Worm (Caenorhabditis elegans): ENCODE measurements around the gene T12A7.10.

DNA sequence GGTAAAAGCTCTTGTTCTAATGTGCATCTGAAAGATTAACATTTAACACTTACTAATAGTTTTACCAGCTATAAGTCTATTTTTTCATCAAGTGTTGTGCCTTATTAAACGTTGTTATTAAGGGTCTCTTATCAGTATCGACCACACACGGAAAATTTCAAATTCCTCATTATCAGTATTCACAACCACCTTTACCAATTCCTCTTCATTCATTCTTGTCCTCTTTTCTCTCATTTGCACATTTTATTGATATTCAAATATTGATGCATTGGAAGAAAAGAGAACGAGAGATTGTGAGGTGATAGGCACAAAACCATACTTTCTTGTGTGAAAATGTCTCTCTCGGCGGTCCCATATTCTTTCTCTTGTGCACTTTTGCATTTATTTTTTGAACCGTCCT, 33.0 kb downstream of the T12A7.10 start:
- TF ChIP-seq ztf-29 (GFP tag; IDR thresholded peaks at IDR 0.05) (no peak), ztf-23 (GFP tag; IDR thresholded peaks at IDR 0.05) (no peak), T22C8.4 (GFP tag; IDR thresholded peaks at IDR 0.05) (no peak), tab-1 (GFP tag; IDR thresholded peaks at IDR 0.05) (no peak), ref-1 (GFP tag; conservative IDR thresholded peaks at IDR 0.05) (no peak), cog-1 (tag; optimal IDR thresholded peaks at IDR 0.05) (no peak), flt-1 (GFP tag; IDR thresholded peaks at IDR 0.05) (no peak), klf-2 (GFP tag; conservative IDR thresholded peaks at IDR 0.05) (no peak)

All from whole organism, midembryonic.